Fruit fly (Drosophila melanogaster) whole organism, embryonic: ENCODE results near the gene CG10274.

Experiments
- CG10431 ChIP-seq: fragments of 200-800 bp; sonication (Bioruptor generic); optimal IDR thresholded peaks from 3 replicates; lab custom pipeline; 2018; ENCODE audit warnings: missing biosample characterization, mild to moderate bottlenecking, missing genetic modification characterization
- CG12071 ChIP-seq: fragments of 200-800 bp; sonication (Bioruptor generic); optimal IDR thresholded peaks from 3 replicates; lab custom pipeline; 2018; ENCODE audit warnings: missing biosample characterization, mild to moderate bottlenecking, missing genetic modification characterization
- CG12391 ChIP-seq: fragments of 200-800 bp; sonication (Bioruptor generic); optimal IDR thresholded peaks from 3 replicates; lab custom pipeline; 2018; ENCODE audit warnings: missing biosample characterization, mild to moderate bottlenecking, missing genetic modification characterization, moderate library complexity
- CG12659 ChIP-seq: fragments of 200-800 bp; sonication (Bioruptor generic); optimal IDR thresholded peaks from 3 replicates; lab custom pipeline; 2017; ENCODE audit warnings: mild to moderate bottlenecking, missing biosample characterization, missing genetic modification reagents, missing genetic modification characterization
- CG15269 ChIP-seq: fragments of 200-800 bp; sonication (Bioruptor generic); optimal IDR thresholded peaks from 2 replicates; lab custom pipeline; 2018; ENCODE audit warnings: missing biosample characterization, mild to moderate bottlenecking, missing genetic modification characterization, moderate library complexity
- CG17328 ChIP-seq: fragments of 200-800 bp; sonication (Bioruptor generic); IDR thresholded peaks from 2 replicates; pipeline ENCODE4 v1.3.6; 2022; ENCODE audit warnings: missing biosample characterization, missing genetic modification characterization
- CG17385 ChIP-seq: fragments of 200-800 bp; sonication (Bioruptor generic); optimal IDR thresholded peaks from 3 replicates; lab custom pipeline; 2018; ENCODE audit warnings: missing biosample characterization, mild to moderate bottlenecking, missing genetic modification characterization
- CG18476 ChIP-seq: fragments of 200-800 bp; sonication (Bioruptor generic); optimal IDR thresholded peaks from 2 replicates; lab custom pipeline; 2016; ENCODE audit warnings: missing biosample characterization, mild to moderate bottlenecking, missing genetic modification characterization
- CG2202 ChIP-seq: fragments of 200-800 bp; sonication (Bioruptor generic); optimal IDR thresholded peaks from 2 replicates; lab custom pipeline; 2018; ENCODE audit warnings: missing biosample characterization, mild to moderate bottlenecking, missing genetic modification characterization
- CG2712 ChIP-seq: fragments of 200-800 bp; optimal IDR thresholded peaks from 3 replicates; lab custom pipeline; 2019; ENCODE audit warnings: missing biosample characterization, mild to moderate bottlenecking, missing genetic modification characterization, moderate library complexity
- CG2889 ChIP-seq: fragments of 200-800 bp; sonication (Bioruptor generic); IDR thresholded peaks from 3 replicates; pipeline ENCODE4 v1.3.6; 2022; ENCODE audit warnings: missing biosample characterization, missing genetic modification characterization
- CG32767 ChIP-seq: fragments of 200-800 bp; sonication (Bioruptor generic); IDR thresholded peaks from 2 replicates; pipeline ENCODE4 v1.3.6; 2022; ENCODE audit warnings: missing biosample characterization, missing genetic modification characterization
- CG4404 ChIP-seq: fragments of 200-800 bp; sonication (Bioruptor generic); IDR thresholded peaks from 2 replicates; pipeline ENCODE4 v1.3.6; 2022; ENCODE audit warnings: missing biosample characterization, missing genetic modification characterization
- CG4424 ChIP-seq: fragments of 200-800 bp; sonication (Bioruptor generic); optimal IDR thresholded peaks from 3 replicates; lab custom pipeline; 2016; ENCODE audit warnings: missing biosample characterization, missing genetic modification characterization
- CG7556 ChIP-seq: fragments of 200-800 bp; sonication (Bioruptor generic); optimal IDR thresholded peaks from 2 replicates; lab custom pipeline; 2017; ENCODE audit warnings: missing biosample characterization, mild to moderate bottlenecking, missing genetic modification characterization
- CG7839 ChIP-seq: fragments of 200-800 bp; sonication (Bioruptor generic); optimal IDR thresholded peaks from 3 replicates; lab custom pipeline; 2018; ENCODE audit warnings: missing biosample characterization, mild to moderate bottlenecking, missing genetic modification characterization, moderate library complexity
- CG8290 ChIP-seq, 3 experiments: fragments of 200-800 bp; sonication (Bioruptor generic); optimal IDR thresholded peaks; 2 replicates each; lab custom pipeline; 2016 to 2019; ENCODE audit warnings: missing biosample characterization in 3 of 3, missing genetic modification characterization in 3 of 3, mild to moderate bottlenecking in 2 of 3, moderate library complexity in 1 of 3
- CG8765 ChIP-seq: fragments of 200-800 bp; sonication (Bioruptor generic); IDR thresholded peaks from 2 replicates; pipeline ENCODE4 v1.3.6; 2022; ENCODE audit warnings: missing biosample characterization, missing genetic modification characterization
- CG9876 ChIP-seq: fragments of 200-800 bp; sonication (Bioruptor generic); optimal IDR thresholded peaks from 2 replicates; lab custom pipeline; 2016; ENCODE audit warnings: missing biosample characterization, missing genetic modification characterization
- Deaf1 ChIP-seq: fragments of 200-800 bp; optimal IDR thresholded peaks from 3 replicates; lab custom pipeline; 2019; ENCODE audit warnings: missing biosample characterization, mild to moderate bottlenecking, missing genetic modification characterization, moderate library complexity
- H15 ChIP-seq: fragments of 200-800 bp; sonication (Bioruptor generic); IDR thresholded peaks from 3 replicates; pipeline ENCODE4 v1.3.6; 2022; ENCODE audit warnings: missing biosample characterization, missing genetic modification characterization
- HHEX ChIP-seq: fragments of 200-800 bp; sonication (Bioruptor generic); optimal IDR thresholded peaks from 3 replicates; lab custom pipeline; 2017; ENCODE audit warnings: missing biosample characterization, mild to moderate bottlenecking, missing genetic modification characterization, missing genetic modification reagents
- Lpt ChIP-seq: fragments of >200 bp; optimal IDR thresholded peaks from 2 replicates; lab custom pipeline; 2018; ENCODE audit warnings: missing biosample characterization, missing genetic modification characterization
- Max ChIP-seq: fragments of 200-800 bp; sonication (Bioruptor generic); optimal IDR thresholded peaks from 2 replicates; lab custom pipeline; 2016; ENCODE audit warnings: missing biosample characterization, mild to moderate bottlenecking, missing genetic modification characterization
- Optix ChIP-seq: fragments of 200-800 bp; sonication (Bioruptor generic); IDR thresholded peaks from 3 replicates; pipeline ENCODE4 v1.3.6; 2022; ENCODE audit warnings: missing biosample characterization, missing genetic modification characterization
- Six4 ChIP-seq: fragments of 200-800 bp; sonication (Bioruptor generic); optimal IDR thresholded peaks from 2 replicates; lab custom pipeline; 2016; ENCODE audit warnings: missing biosample characterization, missing genetic modification characterization
- Tbp ChIP-seq: fragments of >200 bp; optimal IDR thresholded peaks from 2 replicates; lab custom pipeline; 2018; ENCODE audit warnings: missing biosample characterization, missing genetic modification characterization
- caup ChIP-seq: fragments of 200-800 bp; sonication (Bioruptor generic); optimal IDR thresholded peaks from 3 replicates; lab custom pipeline; 2017; ENCODE audit warnings: missing biosample characterization, mild to moderate bottlenecking, missing genetic modification characterization, moderate library complexity; ENCODE audit not compliant: severe bottlenecking
- croc ChIP-seq: fragments of 200-800 bp; sonication (Bioruptor generic); conservative IDR thresholded peaks from 3 replicates; pipeline ENCODE4 v1.3.6; 2022; ENCODE audit warnings: missing biosample characterization, missing genetic modification characterization
- ewg ChIP-seq: fragments of 200-800 bp; sonication (Bioruptor generic); optimal IDR thresholded peaks from 3 replicates; lab custom pipeline; 2017; ENCODE audit warnings: mild to moderate bottlenecking, missing biosample characterization, missing genetic modification reagents, missing genetic modification characterization
- hkb ChIP-seq, 2 experiments: fragments of 200-800 bp in 1 of 2; fragments of >200 bp in 1 of 2; sonication (Bioruptor generic) in 1 of 2; IDR thresholded peaks in 1 of 2; optimal IDR thresholded peaks in 1 of 2; 2 replicates each; pipeline versions ENCODE4 v1.3.6 to Lab custom; 2017 to 2022; ENCODE audit warnings: missing biosample characterization in 1 of 2, missing genetic modification characterization in 1 of 2
- kni ChIP-seq: fragments of 200-800 bp; sonication (Bioruptor generic); optimal IDR thresholded peaks from 3 replicates; lab custom pipeline; 2017; ENCODE audit warnings: mild to moderate bottlenecking, missing biosample characterization, missing genetic modification reagents, missing genetic modification characterization
- knrl ChIP-seq: fragments of 200-800 bp; sonication (Bioruptor generic); IDR thresholded peaks from 3 replicates; pipeline ENCODE4 v1.3.6; 2022; ENCODE audit warnings: missing biosample characterization, missing genetic modification characterization; ENCODE audit not compliant: partially characterized antibody
- p53 ChIP-seq: fragments of 200-800 bp; sonication (Bioruptor generic); optimal IDR thresholded peaks from 2 replicates; lab custom pipeline; 2016; ENCODE audit warnings: missing biosample characterization, missing genetic modification characterization
- pfk ChIP-seq: fragments of 200-800 bp; sonication (Bioruptor generic); optimal IDR thresholded peaks from 2 replicates; lab custom pipeline; 2018; ENCODE audit warnings: missing biosample characterization, mild to moderate bottlenecking, missing genetic modification characterization, moderate library complexity
- pita ChIP-seq: fragments of 200-800 bp; sonication (Bioruptor generic); optimal IDR thresholded peaks from 2 replicates; lab custom pipeline; 2017; ENCODE audit warnings: missing biosample characterization, mild to moderate bottlenecking, missing genetic modification characterization
- psq ChIP-seq: fragments of 200-800 bp; sonication (Bioruptor generic); optimal IDR thresholded peaks from 2 replicates; lab custom pipeline; 2017; ENCODE audit warnings: missing biosample characterization, missing genetic modification characterization
- pzg ChIP-seq: fragments of 200-800 bp; sonication (Bioruptor generic); optimal IDR thresholded peaks from 3 replicates; lab custom pipeline; 2018; ENCODE audit warnings: missing biosample characterization, mild to moderate bottlenecking, missing genetic modification characterization, moderate library complexity
- schlank ChIP-seq: fragments of 200-800 bp; sonication (Bioruptor generic); optimal IDR thresholded peaks from 2 replicates; lab custom pipeline; 2018; ENCODE audit warnings: missing biosample characterization, mild to moderate bottlenecking, missing genetic modification characterization
- sima ChIP-seq: fragments of 200-800 bp; sonication (Bioruptor generic); optimal IDR thresholded peaks from 2 replicates; lab custom pipeline; 2016; ENCODE audit warnings: missing biosample characterization, missing genetic modification characterization
- slbo ChIP-seq: fragments of 200-800 bp; sonication (Bioruptor generic); IDR thresholded peaks from 2 replicates; pipeline ENCODE4 v1.3.6; 2022; ENCODE audit warnings: missing biosample characterization, missing genetic modification characterization
- so ChIP-seq: fragments of 200-800 bp; sonication (Bioruptor generic); IDR thresholded peaks from 3 replicates; pipeline ENCODE4 v1.3.6; 2022; ENCODE audit warnings: missing biosample characterization, missing genetic modification characterization
- tap ChIP-seq: fragments of 200-800 bp; optimal IDR thresholded peaks from 3 replicates; lab custom pipeline; 2019; ENCODE audit warnings: missing biosample characterization, mild to moderate bottlenecking, missing genetic modification characterization, moderate library complexity
- tio ChIP-seq: fragments of 200-800 bp; sonication (Bioruptor generic); optimal IDR thresholded peaks from 2 replicates; lab custom pipeline; 2017; ENCODE audit warnings: missing biosample characterization, missing genetic modification characterization, inconsistent platforms
- wek ChIP-seq: fragments of 200-800 bp; sonication (Bioruptor generic); optimal IDR thresholded peaks from 3 replicates; lab custom pipeline; 2018; ENCODE audit warnings: missing biosample characterization, mild to moderate bottlenecking, missing genetic modification characterization, moderate library complexity
- z ChIP-seq: fragments of 200-800 bp; sonication (Bioruptor generic); IDR thresholded peaks from 3 replicates; pipeline ENCODE4 v1.3.6; 2022; ENCODE audit warnings: missing biosample characterization, missing genetic modification characterization
- zen2 ChIP-seq: fragments of 200-800 bp; sonication (Bioruptor generic); IDR thresholded peaks from 3 replicates; pipeline ENCODE4 v1.3.6; 2022; ENCODE audit warnings: missing biosample characterization, missing genetic modification characterization; ENCODE audit not compliant: partially characterized antibody

CG10274 gene

dm6 chr3L:6188995-6189927 lies 7.6 kb upstream of the CG10274 start, which contains the start of the genes D19A and CG7386 (continued):
- TF ChIP-seq sima (GFP tag; lab: Kevin White, UChicago) (no peak), CG4404 (GFP tag; lab: Robert Waterston, UW) (no peak), kni (GFP tag; lab: Kevin White, UChicago) (no peak), tap (tag; lab: Kevin White, UChicago) (peak; percentile 46), pzg (GFP tag; lab: Kevin White, UChicago) (peak; percentile 32), Tbp (GFP tag; lab: Kevin White, UChicago) (no peak), CG7556 (GFP tag; lab: Kevin White, UChicago) (peak; percentile 11), CG12659 (peak; percentile 49), Lpt (GFP tag; lab: Kevin White, UChicago) (no peak), CG18476 (no peak), CG12391 (tag; lab: Kevin White, UChicago) (peak; percentile 73), CG8765 (no peak), Six4 (GFP tag; lab: Kevin White, UChicago) (no peak), croc (GFP tag; lab: Robert Waterston, UW) (peak; percentile 14; the same call in 1 of the 3 replicates), so (GFP tag; lab: Robert Waterston, UW) (0 out of 3 replicates have a peak, but pooled peaks have one; percentile 7), p53 (GFP tag; lab: Kevin White, UChicago) (no peak), z (no peak), Deaf1 (tag; lab: Kevin White, UChicago) (no peak), CG12071 (GFP tag; lab: Kevin White, UChicago) (no peak), zen2 (GFP tag; lab: Robert Waterston, UW) (no peak), CG9876 (GFP tag; lab: Kevin White, UChicago) (peak; percentile 47), slbo (peak; percentile 86), ewg (GFP tag; lab: Kevin White, UChicago) (peak; percentile 23), schlank (no peak), CG2202 (tag; lab: Kevin White, UChicago) (no peak), H15 (GFP tag; lab: Robert Waterston, UW) (peak; percentile 77), CG10431 (peak; percentile 27), psq (GFP tag; lab: Kevin White, UChicago) (no peak), CG2889 (GFP tag; lab: Robert Waterston, UW) (0 out of 3 replicates have a peak, but pooled peaks have one; percentile 57), CG2712 (tag; lab: Kevin White, UChicago) (peak; percentile 70), caup (GFP tag; lab: Kevin White, UChicago) (peak; percentile 49), CG17385 (GFP tag; lab: Kevin White, UChicago) (peak; percentile 28), CG8290 (GFP tag; optimal IDR thresholded peaks at IDR 0.05; lab: Kevin White, UChicago) (peak; percentile 4), CG8290 (tag; optimal IDR thresholded peaks at IDR 0.05; lab: Kevin White, UChicago) (peak in 1 of 2 experiments; percentile 86), CG32767 (0 out of 2 replicates have a peak, but pooled peaks have one; percentile 38), CG15269 (peak; percentile 65), pita (no peak), knrl (GFP tag; lab: Robert Waterston, UW) (peak; percentile 39; the same call in 2 of the 3 replicates), pfk (GFP tag; lab: Kevin White, UChicago) (no peak), CG17328 (GFP tag; lab: Robert Waterston, UW) (peak; percentile 54), Max (GFP tag; lab: Kevin White, UChicago) (peak; percentile 31), CG7839 (peak; percentile 61), tio (GFP tag; lab: Kevin White, UChicago) (no peak), CG4424 (peak; percentile 15), HHEX (GFP tag; lab: Kevin White, UChicago) (peak; percentile 4), wek (peak; percentile 11), hkb (optimal IDR thresholded peaks at IDR 0.05; lab: Kevin White, UChicago) (no peak), hkb (GFP tag; IDR thresholded peaks at IDR 0.05; lab: Robert Waterston, UW) (peak; percentile 37; the same call in 1 of the 2 replicates), Optix (GFP tag; lab: Robert Waterston, UW) (peak; percentile 61)
